4 worm cellular contexts compared by ENCODE assay signal in the genomic region with DNA sequence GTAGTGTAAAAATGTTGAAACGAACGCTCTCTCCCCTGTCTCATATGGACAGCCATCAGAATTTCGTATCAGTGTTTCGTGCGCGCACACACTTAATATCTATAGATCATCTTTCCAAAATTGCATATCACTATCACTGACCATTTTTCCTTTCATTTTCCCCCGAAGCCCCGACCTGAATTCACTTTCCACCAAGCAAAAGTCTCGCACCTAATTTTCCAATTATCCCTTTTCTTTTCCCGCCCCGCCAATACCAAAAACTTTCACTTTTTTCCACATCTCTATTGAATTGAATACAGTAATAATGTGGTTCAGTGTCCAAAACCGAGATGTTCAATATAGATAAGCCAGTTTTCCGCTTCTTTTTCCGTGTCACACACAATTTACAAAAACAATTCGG.
A peak's percentile ranks its signal among the peaks of the same experiment; 100 is the strongest.
TF ChIP-seq lines count a peak whose summit lies in the region.

No protein-coding gene starts in this region.

TF ChIP-seq in whole organism, L1 larva, 84 proteins besides CTCF, POLR2A, EP300 and RAD21:
- no peak for TF ChIP-seq C16A3.4 (tag; optimal IDR thresholded peaks at IDR 0.05; lab: Kevin White, UChicago)
- peak; percentile 98 for TF ChIP-seq blmp-1 (tag; optimal IDR thresholded peaks at IDR 0.05; lab: Kevin White, UChicago)
- no peak for TF ChIP-seq swsn-7 (tag; optimal IDR thresholded peaks at IDR 0.05; lab: Kevin White, UChicago)

TF ChIP-seq in whole organism, L2 larva, 48 proteins besides CTCF, POLR2A, EP300 and RAD21:
- TF ChIP-seq unc-62 (GFP tag; optimal IDR thresholded peaks at IDR 0.05; lab: Kevin White, UChicago), result no peak
- TF ChIP-seq blmp-1 (tag; optimal IDR thresholded peaks at IDR 0.05; lab: Kevin White, UChicago; ENCODE audit: insufficient read depth), result peak; percentile 52
TF ChIP-seq in whole organism, L2 larva: peak in this region for 1.

TF ChIP-seq in whole organism, L3 larva, 47 proteins besides CTCF, POLR2A, EP300 and RAD21:
- TF ChIP-seq snpc-4 (tag; optimal IDR thresholded peaks at IDR 0.05; lab: Kevin White, UChicago) (no peak), ztf-11 (tag; optimal IDR thresholded peaks at IDR 0.05; lab: Kevin White, UChicago) (no peak), nhr-23 (tag; optimal IDR thresholded peaks at IDR 0.05; lab: Kevin White, UChicago) (peak; percentile 35)

TF ChIP-seq in whole organism, mixed stage, embryonic, 35 proteins besides CTCF, POLR2A, EP300 and RAD21:
- TF ChIP-seq drap-1 (GFP tag; optimal IDR thresholded peaks at IDR 0.05; lab: Kevin White, UChicago) (no peak), nhr-12 (tag; optimal IDR thresholded peaks at IDR 0.05; lab: Kevin White, UChicago) (no peak), elt-3 (tag; optimal IDR thresholded peaks at IDR 0.05; lab: Kevin White, UChicago) (peak; percentile 16), ceh-83 (GFP tag; optimal IDR thresholded peaks at IDR 0.05; lab: Kevin White, UChicago) (no peak), sptf-1 (tag; optimal IDR thresholded peaks at IDR 0.05; lab: Kevin White, UChicago) (no peak), nhr-237 (tag; optimal IDR thresholded peaks at IDR 0.05; lab: Kevin White, UChicago) (no peak), ham-2 (GFP tag; optimal IDR thresholded peaks at IDR 0.05; lab: Kevin White, UChicago) (peak; percentile 49), lsy-2 (tag; optimal IDR thresholded peaks at IDR 0.05; lab: Kevin White, UChicago) (no peak), ceh-39 (tag; optimal IDR thresholded peaks at IDR 0.05; lab: Kevin White, UChicago) (no peak), zip-8 (tag; optimal IDR thresholded peaks at IDR 0.05; lab: Kevin White, UChicago) (no peak), M03D4.4 (tag; optimal IDR thresholded peaks at IDR 0.05; lab: Kevin White, UChicago) (no peak), blmp-1 (tag; optimal IDR thresholded peaks at IDR 0.05; lab: Kevin White, UChicago) (peak; percentile 96), ceh-43 (GFP tag; optimal IDR thresholded peaks at IDR 0.05; lab: Kevin White, UChicago) (no peak)
TF ChIP-seq in whole organism, mixed stage, embryonic: peak in this region for 3.

Comparison
In these comparisons a context has a peak if more than half of its experiments do, and no peak if none do; other contexts are left out.
1. Of the 22 proteins assayed by ChIP-seq in both whole organism, L1 larva and whole organism, L2 larva: peak only in whole organism, L1 larva: none; only in whole organism, L2 larva: none; in both: blmp-1; in neither: 21.